Worm (Caenorhabditis elegans) whole organism, L4 larva: Measurements from ENCODE around the gene fbxa-116.

ENCODE experiments used
- F26F4.8 ChIP-seq: fragments of 200-800 bp; sonication (Bioruptor generic); conservative IDR thresholded peaks from 2 replicates; pipeline ENCODE4 v1.3.6; 2022; ENCODE audit warnings: missing genetic modification characterization, missing compliant biosample characterization
- R02D3.7 ChIP-seq: fragments of 150-350 bp; sonication (generic microtip); optimal IDR thresholded peaks from 3 replicates; lab custom pipeline; 2014; ENCODE audit warnings: missing biosample characterization, missing genetic modification characterization
- Y48G9A.11 ChIP-seq: fragments of 200-800 bp; sonication (Bioruptor generic); IDR thresholded peaks from 2 replicates; pipeline ENCODE4 v1.3.6; 2022; ENCODE audit warnings: missing genetic modification reagents, missing genetic modification characterization, missing compliant biosample characterization
- Y75B8A.6 ChIP-seq: fragments of 200-800 bp; sonication (Bioruptor generic); IDR thresholded peaks from 2 replicates; pipeline ENCODE4 v1.3.6; 2022; ENCODE audit warnings: missing genetic modification reagents, missing genetic modification characterization, missing compliant biosample characterization
- attf-4 ChIP-seq: sonication (generic microtip); optimal IDR thresholded peaks from 3 replicates; lab custom pipeline; 2017; ENCODE audit warnings: missing biosample characterization, missing genetic modification characterization
- ceh-28 ChIP-seq: fragments of 150-350 bp; optimal IDR thresholded peaks from 2 replicates; lab custom pipeline; 2014; ENCODE audit warnings: missing biosample characterization, missing genetic modification reagents, missing genetic modification characterization
- cey-2 ChIP-seq: sonication (generic microtip); optimal IDR thresholded peaks from 3 replicates; lab custom pipeline; 2017; ENCODE audit warnings: missing genetic modification characterization, mild to moderate bottlenecking, missing compliant biosample characterization, antibody characterized with exemption, borderline replicate concordance; ENCODE audit not compliant: insufficient read depth
- daf-19 ChIP-seq: fragments of 200-800 bp; sonication (Bioruptor generic); conservative IDR thresholded peaks from 2 replicates; pipeline ENCODE4 v1.3.6; 2022; ENCODE audit warnings: missing genetic modification characterization, missing compliant biosample characterization
- dmd-6 ChIP-seq: fragments of 200-800 bp; sonication (Bioruptor generic); IDR thresholded peaks from 2 replicates; pipeline ENCODE4 v1.3.6; 2022; ENCODE audit warnings: missing genetic modification reagents, missing genetic modification characterization, missing compliant biosample characterization
- egl-27 ChIP-seq: sonication (generic microtip); optimal IDR thresholded peaks from 3 replicates; lab custom pipeline; 2017; ENCODE audit warnings: missing biosample characterization, missing genetic modification reagents, missing genetic modification characterization
- lin-29 ChIP-seq: fragments of 200-800 bp; sonication (Bioruptor generic); IDR thresholded peaks from 2 replicates; pipeline ENCODE4 v1.3.6; 2022; ENCODE audit warnings: missing genetic modification reagents, missing genetic modification characterization, missing compliant biosample characterization
- lin-39 ChIP-seq: fragments of 150-350 bp; optimal IDR thresholded peaks from 2 replicates; lab custom pipeline; 2014; ENCODE audit warnings: missing biosample characterization, missing genetic modification reagents, missing genetic modification characterization
- lsy-2 ChIP-seq, 2 experiments: fragments of 150-350 bp in 1 of 2; sonication (generic microtip) in 1 of 2; optimal IDR thresholded peaks; 2 replicates each; lab custom pipeline; 2014 to 2017; ENCODE audit warnings: missing biosample characterization in 2 of 2, missing genetic modification characterization in 2 of 2
- madf-9 ChIP-seq: fragments of 200-800 bp; sonication (Bioruptor generic); conservative IDR thresholded peaks from 2 replicates; pipeline ENCODE4 v1.3.6; 2022; ENCODE audit warnings: missing genetic modification reagents, missing genetic modification characterization, missing compliant biosample characterization
- mxl-2 ChIP-seq: fragments of 200-800 bp; sonication (Bioruptor generic); conservative IDR thresholded peaks from 2 replicates; pipeline ENCODE4 v1.3.6; 2022; ENCODE audit warnings: missing genetic modification reagents, missing genetic modification characterization, missing compliant biosample characterization
- nhr-10 ChIP-seq: fragments of 150-350 bp; optimal IDR thresholded peaks from 2 replicates; lab custom pipeline; 2014; ENCODE audit warnings: missing biosample characterization, missing genetic modification characterization
- nhr-41 ChIP-seq: fragments of 200-800 bp; sonication (Bioruptor generic); IDR thresholded peaks from 2 replicates; pipeline ENCODE4 v1.3.6; 2022; ENCODE audit warnings: missing genetic modification reagents, missing genetic modification characterization, missing compliant biosample characterization
- pqm-1 ChIP-seq: sonication (generic microtip); optimal IDR thresholded peaks from 2 replicates; lab custom pipeline; 2017; ENCODE audit warnings: missing biosample characterization, missing genetic modification characterization
- sdz-12 ChIP-seq: fragments of 200-800 bp; sonication (Bioruptor generic); optimal IDR thresholded peaks from 2 replicates; lab custom pipeline; 2018; ENCODE audit warnings: mild to moderate bottlenecking, missing genetic modification characterization, missing compliant biosample characterization
- snpc-1.2 ChIP-seq: fragments of 200-800 bp; sonication (Bioruptor generic); IDR thresholded peaks from 2 replicates; pipeline ENCODE4 v1.3.6; 2022; ENCODE audit warnings: missing genetic modification reagents, missing genetic modification characterization, missing compliant biosample characterization
- snpc-4 ChIP-seq: fragments of 150-350 bp; optimal IDR thresholded peaks from 2 replicates; lab custom pipeline; 2014; ENCODE audit warnings: missing biosample characterization, missing genetic modification characterization
- spr-3 ChIP-seq: fragments of 200-800 bp; sonication (Bioruptor generic); optimal IDR thresholded peaks from 2 replicates; lab custom pipeline; 2018; ENCODE audit warnings: mild to moderate bottlenecking, missing genetic modification characterization, missing compliant biosample characterization
- tag-97 ChIP-seq: fragments of 200-800 bp; sonication (Bioruptor generic); IDR thresholded peaks from 2 replicates; pipeline ENCODE4 v1.3.6; 2022; ENCODE audit warnings: missing genetic modification characterization, missing compliant biosample characterization
- tra-1 ChIP-seq: fragments of 200-800 bp; sonication (Bioruptor generic); IDR thresholded peaks from 2 replicates; pipeline ENCODE4 v1.3.6; 2022; ENCODE audit warnings: missing genetic modification reagents, missing genetic modification characterization, missing compliant biosample characterization
- zfp-2 ChIP-seq: sonication (generic microtip); optimal IDR thresholded peaks from 2 replicates; lab custom pipeline; 2016; ENCODE audit warnings: mild to moderate bottlenecking, missing genetic modification characterization, missing compliant biosample characterization
- zfp-3 ChIP-seq: fragments of 200-800 bp; sonication (Bioruptor generic); conservative IDR thresholded peaks from 2 replicates; pipeline ENCODE4 v1.3.6; 2022; ENCODE audit warnings: missing genetic modification reagents, missing genetic modification characterization, missing compliant biosample characterization
- ztf-11 ChIP-seq: fragments of 150-350 bp; optimal IDR thresholded peaks from 2 replicates; lab custom pipeline; 2014; ENCODE audit warnings: missing biosample characterization, missing genetic modification characterization

The fbxa-116 gene

ce11 chrV:20195451-20196036, 6.9 kb upstream of the fbxa-116 start, which contains the start of the genes srh-217 and Y113G7B.28 (continued):
- TF ChIP-seq madf-9 (GFP tag; lab: Robert Waterston, UW) (no peak), spr-3 (GFP tag; lab: Kevin White, UChicago) (no peak)

- no peak for TF ChIP-seq zfp-3 (GFP tag; lab: Robert Waterston, UW)
- TF ChIP-seq dmd-6 (GFP tag; lab: Robert Waterston, UW): no peak
- TF ChIP-seq attf-4 (tag; lab: Kevin White, UChicago): no peak
- no peak for TF ChIP-seq Y75B8A.6
- no peak for TF ChIP-seq mxl-2 (GFP tag; lab: Robert Waterston, UW)
- TF ChIP-seq snpc-4 (tag; lab: Kevin White, UChicago): no peak
- TF ChIP-seq zfp-2 (tag; lab: Kevin White, UChicago): no peak
Observed at ce11 chrV:20192102-20192880, 3.6 kb upstream of the fbxa-116 start, which contains the start of the genes fbxa-115 and Y113G7B.27. TSS of gene fbxa-115 (minus strand) at chrV:20192152. TSS of gene Y113G7B.27 (plus strand) at chrV:20192830.

ce11 chrV:20186579-20186978, 2.1 kb downstream of the fbxa-116 start, which contains the start of gene srz-16:
TSS of gene srz-16 (minus strand) at chrV:20186679.
- no peak for TF ChIP-seq lin-39 (tag; lab: Kevin White, UChicago)

ce11 chrV:20182311-20182710, 6.4 kb downstream of the fbxa-116 start:
- TF ChIP-seq tag-97 (no peak), daf-19 (GFP tag; lab: Robert Waterston, UW) (no peak), snpc-4 (tag; lab: Kevin White, UChicago) (no peak), pqm-1 (tag; lab: Kevin White, UChicago) (no peak)

- peak; percentile 98 for TF ChIP-seq tra-1 (GFP tag; lab: Robert Waterston, UW)
Observed at ce11 chrV:20181575-20181974, 7.1 kb downstream of the fbxa-116 start.

ce11 chrV:20171941-20172340, 16.7 kb downstream of the fbxa-116 start, which contains the start of gene srw-39:
TSS of gene srw-39 (minus strand) at chrV:20172041.
- TF ChIP-seq F26F4.8 (GFP tag; lab: Robert Waterston, UW) (no peak), attf-4 (tag; lab: Kevin White, UChicago) (no peak), lin-29 (GFP tag; lab: Robert Waterston, UW) (no peak), Y48G9A.11 (GFP tag; lab: Robert Waterston, UW) (no peak), nhr-41 (GFP tag; lab: Robert Waterston, UW) (no peak), sdz-12 (no peak), lsy-2 (tag; optimal IDR thresholded peaks at IDR 0.05; lab: Kevin White, UChicago) (no peak), R02D3.7 (tag; lab: Kevin White, UChicago) (no peak), nhr-10 (no peak), ztf-11 (tag; lab: Kevin White, UChicago) (no peak), snpc-1.2 (GFP tag; lab: Robert Waterston, UW) (no peak), ceh-28 (tag; lab: Kevin White, UChicago) (no peak), cey-2 (tag; lab: Kevin White, UChicago) (no peak), egl-27 (no peak)
